Worm (Caenorhabditis elegans) whole organism, L2 larva: ENCODE results near the gene F26F12.3.

ENCODE experiments used
- C34F6.9 ChIP-seq: fragments of 150-350 bp; optimal IDR thresholded peaks from 2 replicates; lab custom pipeline; 2014; ENCODE audit warnings: missing biosample characterization, missing genetic modification characterization
- F13H6.1 ChIP-seq: sonication (generic microtip); optimal IDR thresholded peaks from 2 replicates; lab custom pipeline; 2016; ENCODE audit warnings: missing genetic modification characterization, missing compliant biosample characterization
- aly-2 ChIP-seq: fragments of 150-350 bp; optimal IDR thresholded peaks from 2 replicates; lab custom pipeline; 2014; ENCODE audit warnings: missing biosample characterization, missing genetic modification characterization
- ama-1 ChIP-seq: fragments of 150-350 bp; optimal IDR thresholded peaks from 2 replicates; lab custom pipeline; 2018; ENCODE audit warnings: inconsistent platforms
- blmp-1 ChIP-seq: sonication (generic microtip); optimal IDR thresholded peaks from 2 replicates; lab custom pipeline; 2017; ENCODE audit warnings: missing genetic modification characterization, mild to moderate bottlenecking, missing compliant biosample characterization, antibody characterized with exemption, moderate library complexity; ENCODE audit not compliant: insufficient read depth
- ceh-16 ChIP-seq: fragments of 150-350 bp; optimal IDR thresholded peaks from 2 replicates; lab custom pipeline; 2014; ENCODE audit warnings: missing biosample characterization, missing genetic modification characterization
- ceh-82 ChIP-seq: fragments of 150-350 bp; optimal IDR thresholded peaks from 2 replicates; lab custom pipeline; 2014; ENCODE audit warnings: missing biosample characterization, missing genetic modification characterization
- crh-2 ChIP-seq: sonication (generic microtip); optimal IDR thresholded peaks from 2 replicates; lab custom pipeline; 2017; ENCODE audit warnings: missing biosample characterization, missing genetic modification characterization
- dmd-4 ChIP-seq: sonication (generic microtip); optimal IDR thresholded peaks from 2 replicates; lab custom pipeline; 2017; ENCODE audit warnings: missing biosample characterization, missing genetic modification characterization
- fos-1 ChIP-seq: fragments of 150-350 bp; optimal IDR thresholded peaks from 2 replicates; lab custom pipeline; 2014; ENCODE audit warnings: missing biosample characterization, missing genetic modification characterization
- gmeb-1 ChIP-seq: fragments of 150-350 bp; optimal IDR thresholded peaks from 2 replicates; lab custom pipeline; 2014; ENCODE audit warnings: missing biosample characterization, missing genetic modification characterization
- lin-11 ChIP-seq: fragments of 150-350 bp; sonication (generic microtip); optimal IDR thresholded peaks from 2 replicates; lab custom pipeline; 2014; ENCODE audit warnings: missing biosample characterization, missing genetic modification characterization, inconsistent platforms, mixed read lengths
- lin-13 ChIP-seq: fragments of 150-350 bp; optimal IDR thresholded peaks from 2 replicates; lab custom pipeline; 2014; ENCODE audit warnings: missing biosample characterization, missing genetic modification reagents, missing genetic modification characterization
- lsy-2 ChIP-seq, 2 experiments: fragments of 150-350 bp in 1 of 2; sonication (generic microtip) in 1 of 2; optimal IDR thresholded peaks; 2 replicates each; lab custom pipeline; 2014 to 2017; ENCODE audit warnings: missing biosample characterization in 2 of 2, missing genetic modification characterization in 2 of 2
- mab-5 ChIP-seq: fragments of 150-350 bp; optimal IDR thresholded peaks from 2 replicates; lab custom pipeline; 2014; ENCODE audit warnings: missing biosample characterization, missing genetic modification characterization
- mdl-1 ChIP-seq, 2 experiments: fragments of 150-350 bp in 1 of 2; sonication (generic microtip) in 1 of 2; optimal IDR thresholded peaks; 2 replicates each; lab custom pipeline; 2017; ENCODE audit warnings: missing biosample characterization in 2 of 2, missing genetic modification characterization in 2 of 2
- nhr-10 ChIP-seq: sonication (generic microtip); optimal IDR thresholded peaks from 2 replicates; lab custom pipeline; 2017; ENCODE audit warnings: missing biosample characterization, missing genetic modification characterization
- nhr-11 ChIP-seq: fragments of 150-350 bp; optimal IDR thresholded peaks from 2 replicates; lab custom pipeline; 2014; ENCODE audit warnings: missing biosample characterization, missing genetic modification characterization
- nhr-12 ChIP-seq: fragments of 150-350 bp; optimal IDR thresholded peaks from 2 replicates; lab custom pipeline; 2014; ENCODE audit warnings: missing biosample characterization, missing genetic modification characterization
- nhr-129 ChIP-seq: fragments of 150-350 bp; optimal IDR thresholded peaks from 2 replicates; lab custom pipeline; 2014; ENCODE audit warnings: missing biosample characterization, missing genetic modification characterization
- nhr-25 ChIP-seq: fragments of 150-350 bp; sonication (generic microtip); optimal IDR thresholded peaks from 3 replicates; lab custom pipeline; 2014; ENCODE audit warnings: missing biosample characterization, missing genetic modification characterization
- peb-1 ChIP-seq: fragments of 150-350 bp; optimal IDR thresholded peaks from 2 replicates; lab custom pipeline; 2014; ENCODE audit warnings: missing biosample characterization, missing genetic modification characterization
- sma-3 ChIP-seq: sonication (generic microtip); optimal IDR thresholded peaks from 2 replicates; lab custom pipeline; 2016; ENCODE audit warnings: missing genetic modification reagents, missing genetic modification characterization, missing compliant biosample characterization
- sma-9 ChIP-seq, 2 experiments: fragments of 150-350 bp in 1 of 2; sonication (generic microtip) in 1 of 2; optimal IDR thresholded peaks; 2 replicates each; lab custom pipeline; 2014 to 2016; ENCODE audit warnings: missing genetic modification characterization in 2 of 2, mild to moderate bottlenecking in 1 of 2, missing biosample characterization in 1 of 2, missing compliant biosample characterization in 1 of 2, missing genetic modification reagents in 1 of 2, moderate library complexity in 1 of 2
- unc-55 ChIP-seq: fragments of 150-350 bp; sonication (generic microtip); optimal IDR thresholded peaks from 3 replicates; lab custom pipeline; 2014; ENCODE audit warnings: missing biosample characterization, missing genetic modification reagents, missing genetic modification characterization
- unc-62 ChIP-seq: fragments of 150-350 bp; optimal IDR thresholded peaks from 2 replicates; lab custom pipeline; 2014; ENCODE audit warnings: missing biosample characterization, missing genetic modification reagents, missing genetic modification characterization
- zag-1 ChIP-seq: fragments of 150-350 bp; optimal IDR thresholded peaks from 2 replicates; lab custom pipeline; 2014; ENCODE audit warnings: missing biosample characterization, missing genetic modification characterization
- ztf-1 ChIP-seq: fragments of 200-800 bp; sonication (Bioruptor generic); conservative IDR thresholded peaks from 2 replicates; pipeline ENCODE4 v1.3.6; 2022; ENCODE audit warnings: missing genetic modification characterization, missing compliant biosample characterization
- ztf-4 ChIP-seq: fragments of 150-350 bp; optimal IDR thresholded peaks from 2 replicates; lab custom pipeline; 2014; ENCODE audit warnings: missing biosample characterization, missing genetic modification characterization

The F26F12.3 gene

ce11 chrV:5844349-5844760 is 1.2 kb downstream of the F26F12.3 start (continued):
- TF ChIP-seq mdl-1 (tag; optimal IDR thresholded peaks at IDR 0.05; lab: Kevin White, UChicago) (peak; percentile 61 to 68), lin-13 (no peak), nhr-129 (tag; lab: Kevin White, UChicago) (peak; percentile 89), crh-2 (tag; lab: Kevin White, UChicago) (peak; percentile 77), nhr-10 (tag; lab: Kevin White, UChicago) (no peak), nhr-25 (tag; lab: Kevin White, UChicago) (peak; percentile 96), aly-2 (tag; lab: Kevin White, UChicago) (no peak), ceh-16 (peak; percentile 62), nhr-12 (tag; lab: Kevin White, UChicago) (no peak), ztf-4 (tag; lab: Kevin White, UChicago) (peak; percentile 79)

- TF ChIP-seq nhr-12 (tag; lab: Kevin White, UChicago) (no peak), blmp-1 (tag; lab: Kevin White, UChicago) (no peak), unc-62 (GFP tag; lab: Kevin White, UChicago) (no peak), crh-2 (tag; lab: Kevin White, UChicago) (peak; percentile 73), nhr-129 (tag; lab: Kevin White, UChicago) (peak; percentile 90), fos-1 (tag; lab: Kevin White, UChicago) (peak; percentile 22), gmeb-1 (peak; percentile 68), mdl-1 (tag; optimal IDR thresholded peaks at IDR 0.05; lab: Kevin White, UChicago) (peak in 1 of 2 experiments; percentile 31), C34F6.9 (tag; lab: Kevin White, UChicago) (peak; percentile 60), sma-9 (GFP tag; optimal IDR thresholded peaks at IDR 0.05; lab: Kevin White, UChicago) (peak; percentile 73), sma-9 (tag; optimal IDR thresholded peaks at IDR 0.05; lab: Kevin White, UChicago) (no peak), lsy-2 (tag; optimal IDR thresholded peaks at IDR 0.05; lab: Kevin White, UChicago) (peak in 1 of 2 experiments; percentile 59), zag-1 (tag; lab: Kevin White, UChicago) (no peak), lin-11 (tag; lab: Kevin White, UChicago) (peak; percentile 48), ama-1 (peak; percentile 85), sma-3 (peak; percentile 32), unc-55 (GFP tag; lab: Kevin White, UChicago) (no peak), mab-5 (peak; percentile 17)
Observed at ce11 chrV:5843415-5844337, 1.8 kb downstream of the F26F12.3 start.

- peak; percentile 26 for TF ChIP-seq F13H6.1 (tag; lab: Kevin White, UChicago)
- TF ChIP-seq nhr-129 (tag; lab: Kevin White, UChicago) = peak; percentile 17
- peak; percentile 89 for TF ChIP-seq ama-1
- no peak for TF ChIP-seq zag-1 (tag; lab: Kevin White, UChicago)
- TF ChIP-seq sma-9 (GFP tag; optimal IDR thresholded peaks at IDR 0.05; lab: Kevin White, UChicago) = peak; percentile 60
- no peak for TF ChIP-seq sma-9 (tag; optimal IDR thresholded peaks at IDR 0.05; lab: Kevin White, UChicago)
- no peak for TF ChIP-seq nhr-11
Observed at ce11 chrV:5842507-5843144, 2.9 kb downstream of the F26F12.3 start.

- TF ChIP-seq dmd-4 (tag; lab: Kevin White, UChicago) = no peak
- TF ChIP-seq ztf-1 (GFP tag; lab: Robert Waterston, UW) = 0 out of 2 replicates have a peak, but pooled peaks have one; percentile 32
- no peak for TF ChIP-seq ceh-82 (tag; lab: Kevin White, UChicago)
- TF ChIP-seq nhr-129 (tag; lab: Kevin White, UChicago) = peak; percentile 4
- TF ChIP-seq sma-3 = no peak
- TF ChIP-seq mdl-1 (tag; optimal IDR thresholded peaks at IDR 0.05; lab: Kevin White, UChicago) = no peak
- TF ChIP-seq blmp-1 (tag; lab: Kevin White, UChicago) = no peak
- TF ChIP-seq ceh-16 = no peak
- TF ChIP-seq peb-1 = no peak
Observed at ce11 chrV:5840939-5841338, 4.6 kb downstream of the F26F12.3 start.
